Worm (Caenorhabditis elegans) whole organism, early embryonic: Measurements from ENCODE around the gene sdz-21.

Experiments used
- B0310.2 ChIP-seq: sonication (generic microtip); optimal IDR thresholded peaks from 2 replicates; lab custom pipeline; 2016; ENCODE audit warnings: mild to moderate bottlenecking, missing genetic modification characterization, missing compliant biosample characterization
- aly-1 ChIP-seq: sonication (generic microtip); optimal IDR thresholded peaks from 2 replicates; lab custom pipeline; 2016; ENCODE audit warnings: missing genetic modification characterization, missing compliant biosample characterization
- ama-1 ChIP-seq: fragments of 150-350 bp; optimal IDR thresholded peaks from 2 replicates; lab custom pipeline; 2014
- ceh-13 ChIP-seq: fragments of 200-800 bp; sonication (Bioruptor generic); optimal IDR thresholded peaks from 2 replicates; lab custom pipeline; 2018; ENCODE audit warnings: mild to moderate bottlenecking, missing genetic modification characterization, missing compliant biosample characterization
- ceh-36 ChIP-seq: sonication (generic microtip); optimal IDR thresholded peaks from 2 replicates; lab custom pipeline; 2016; ENCODE audit warnings: missing genetic modification characterization, inconsistent platforms, missing compliant biosample characterization
- ets-7 ChIP-seq: sonication (generic microtip); optimal IDR thresholded peaks from 2 replicates; lab custom pipeline; 2016; ENCODE audit warnings: missing genotype, missing genetic modification characterization, missing compliant biosample characterization
- flt-1 ChIP-seq: fragments of 200-800 bp; sonication (Bioruptor generic); IDR thresholded peaks from 2 replicates; pipeline ENCODE4 v1.3.6; 2022; ENCODE audit warnings: missing genetic modification characterization, missing compliant biosample characterization
- hmbx-1 ChIP-seq: sonication (generic microtip); optimal IDR thresholded peaks from 2 replicates; lab custom pipeline; 2016; ENCODE audit warnings: mild to moderate bottlenecking, missing genetic modification characterization, missing compliant biosample characterization
- hnd-1 ChIP-seq: sonication (generic microtip); optimal IDR thresholded peaks from 2 replicates; lab custom pipeline; 2016; ENCODE audit warnings: missing genetic modification characterization, missing compliant biosample characterization
- pes-1 ChIP-seq: fragments of 200-800 bp; sonication (Bioruptor generic); IDR thresholded peaks from 2 replicates; pipeline ENCODE4 v1.3.6; 2022; ENCODE audit warnings: missing genetic modification reagents, missing genetic modification characterization, missing compliant biosample characterization
- scrt-1 ChIP-seq: fragments of 200-800 bp; sonication (Bioruptor generic); IDR thresholded peaks from 2 replicates; pipeline ENCODE4 v1.3.6; 2022; ENCODE audit warnings: missing genetic modification characterization, missing compliant biosample characterization
- tbx-37 ChIP-seq: fragments of 200-800 bp; sonication (Bioruptor generic); conservative IDR thresholded peaks from 2 replicates; pipeline ENCODE4 v1.3.6; 2022; ENCODE audit warnings: missing genetic modification reagents, missing genetic modification characterization, missing compliant biosample characterization
- tra-4 ChIP-seq: sonication (generic microtip); optimal IDR thresholded peaks from 2 replicates; lab custom pipeline; 2017; ENCODE audit warnings: missing genetic modification characterization, missing compliant biosample characterization

ce11 chrIII:5635179-5635578, 21.7 kb downstream of the sdz-21 start, which contains the start of gene ckk-1:
- TF ChIP-seq ets-7 (tag; lab: Kevin White, UChicago) (no peak), tbx-37 (no peak), ama-1 (lab: Kevin White, UChicago) (no peak), hnd-1 (no peak), ceh-36 (tag; lab: Kevin White, UChicago) (no peak), B0310.2 (tag; lab: Kevin White, UChicago) (no peak), flt-1 (GFP tag; lab: Robert Waterston, UW) (no peak), pes-1 (no peak), tra-4 (tag; lab: Kevin White, UChicago) (no peak), ceh-13 (GFP tag; lab: Kevin White, UChicago) (no peak), scrt-1 (GFP tag; lab: Robert Waterston, UW) (no peak), aly-1 (tag; lab: Kevin White, UChicago) (no peak), hmbx-1 (no peak)
